Worm (Caenorhabditis elegans): ENCODE data around the gene F56C9.3.

DNA sequence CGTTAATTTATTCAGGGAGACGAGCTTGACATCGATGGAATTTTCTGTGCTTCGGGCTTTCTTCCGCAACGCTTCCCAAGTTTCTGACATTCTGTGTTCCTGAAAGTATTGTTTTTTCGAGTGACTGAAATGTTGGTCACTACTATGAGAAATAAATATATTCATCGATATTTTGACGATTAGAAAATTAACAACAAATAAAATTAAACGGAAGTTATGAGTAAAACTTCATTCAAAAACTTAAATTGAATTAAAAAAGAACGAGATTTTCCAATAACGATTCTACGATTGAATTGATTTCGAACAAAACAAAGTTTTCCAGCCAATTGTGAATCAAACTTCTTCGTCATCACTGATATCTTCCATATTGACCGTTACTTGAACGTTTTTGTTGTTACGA is 38.0 kb downstream of the F56C9.3 start, which contains the start of gene gos-28:
- TF ChIP-seq nhr-85 (tag) (no peak), egl-27 (tag; optimal IDR thresholded peaks at IDR 0.05) (no peak), ceh-88 (GFP tag; IDR thresholded peaks at IDR 0.05) (no peak), fkh-8 (tag; optimal IDR thresholded peaks at IDR 0.05) (no peak), tbx-2 (tag; optimal IDR thresholded peaks at IDR 0.05) (no peak)

All from whole organism, L1 larva.